Worm (Caenorhabditis elegans) whole organism, L4 larva: ENCODE data around the gene mig-22.

Source experiments
- D1046.2 ChIP-seq: fragments of 200-800 bp; sonication (Bioruptor generic); IDR thresholded peaks from 2 replicates; pipeline ENCODE4 v1.3.6; 2022; ENCODE audit warnings: missing genetic modification characterization, missing compliant biosample characterization
- F44E2.7 ChIP-seq: fragments of 200-800 bp; sonication (Bioruptor generic); IDR thresholded peaks from 2 replicates; pipeline ENCODE4 v2.1.2; 2022; ENCODE audit warnings: missing genetic modification characterization, missing compliant biosample characterization
- F49E8.2 ChIP-seq: sonication (generic microtip); optimal IDR thresholded peaks from 2 replicates; lab custom pipeline; 2016; ENCODE audit warnings: missing compliant biosample characterization, mild to moderate bottlenecking, missing genetic modification characterization, borderline replicate concordance
- T20F7.1 ChIP-seq: fragments of 200-800 bp; sonication (Bioruptor generic); optimal IDR thresholded peaks from 2 replicates; lab custom pipeline; 2018; ENCODE audit warnings: mild to moderate bottlenecking, missing genetic modification characterization, missing compliant biosample characterization
- T26A8.4 ChIP-seq: fragments of 200-800 bp; sonication (Bioruptor generic); IDR thresholded peaks from 2 replicates; pipeline ENCODE4 v1.3.6; 2022; ENCODE audit warnings: missing genetic modification characterization, missing compliant biosample characterization
- Y48G9A.11 ChIP-seq: fragments of 200-800 bp; sonication (Bioruptor generic); IDR thresholded peaks from 2 replicates; pipeline ENCODE4 v1.3.6; 2022; ENCODE audit warnings: missing genetic modification reagents, missing genetic modification characterization, missing compliant biosample characterization
- Y75B8A.6 ChIP-seq: fragments of 200-800 bp; sonication (Bioruptor generic); IDR thresholded peaks from 2 replicates; pipeline ENCODE4 v1.3.6; 2022; ENCODE audit warnings: missing genetic modification reagents, missing genetic modification characterization, missing compliant biosample characterization
- aly-2 ChIP-seq: sonication (generic microtip); optimal IDR thresholded peaks from 2 replicates; lab custom pipeline; 2018; ENCODE audit warnings: missing biosample characterization, missing genetic modification characterization
- attf-4 ChIP-seq: sonication (generic microtip); optimal IDR thresholded peaks from 3 replicates; lab custom pipeline; 2017; ENCODE audit warnings: missing biosample characterization, missing genetic modification characterization
- ceh-82 ChIP-seq: sonication (generic microtip); optimal IDR thresholded peaks from 2 replicates; lab custom pipeline; 2017; ENCODE audit warnings: missing biosample characterization, missing genetic modification characterization
- ces-1 ChIP-seq: fragments of 150-350 bp; sonication (generic microtip); optimal IDR thresholded peaks from 4 replicates; lab custom pipeline; 2014; ENCODE audit warnings: missing biosample characterization, missing genetic modification reagents, missing genetic modification characterization
- daf-19 ChIP-seq: fragments of 200-800 bp; sonication (Bioruptor generic); conservative IDR thresholded peaks from 2 replicates; pipeline ENCODE4 v1.3.6; 2022; ENCODE audit warnings: missing genetic modification characterization, missing compliant biosample characterization
- dmd-6 ChIP-seq: fragments of 200-800 bp; sonication (Bioruptor generic); IDR thresholded peaks from 2 replicates; pipeline ENCODE4 v1.3.6; 2022; ENCODE audit warnings: missing genetic modification reagents, missing genetic modification characterization, missing compliant biosample characterization
- dmd-8 ChIP-seq: fragments of 200-800 bp; sonication (Bioruptor generic); IDR thresholded peaks from 2 replicates; pipeline ENCODE4 v1.3.6; 2022; ENCODE audit warnings: missing genetic modification characterization, missing compliant biosample characterization
- dmd-9 ChIP-seq: fragments of 200-800 bp; sonication (Bioruptor generic); IDR thresholded peaks from 2 replicates; pipeline ENCODE4 v1.3.6; 2022; ENCODE audit warnings: missing genetic modification reagents, missing genetic modification characterization, missing compliant biosample characterization
- dpl-1 ChIP-seq: fragments of 150-350 bp; optimal IDR thresholded peaks from 2 replicates; lab custom pipeline; 2014; ENCODE audit warnings: missing biosample characterization, missing genetic modification reagents, missing genetic modification characterization
- duxl-1 ChIP-seq: sonication (generic microtip); optimal IDR thresholded peaks from 2 replicates; lab custom pipeline; 2016; ENCODE audit warnings: mild to moderate bottlenecking, missing genetic modification characterization, moderate library complexity, missing compliant biosample characterization; ENCODE audit not compliant: poor library complexity
- gei-8 ChIP-seq: fragments of 200-800 bp; sonication (Bioruptor generic); optimal IDR thresholded peaks from 2 replicates; lab custom pipeline; 2018; ENCODE audit warnings: mild to moderate bottlenecking, missing genetic modification characterization, missing compliant biosample characterization
- hif-1 ChIP-seq, 2 experiments: sonication (generic microtip); optimal IDR thresholded peaks; 2 replicates each; lab custom pipeline; 2016 to 2017; ENCODE audit warnings: missing compliant biosample characterization in 2 of 2, missing genetic modification characterization in 2 of 2, missing genetic modification reagents in 2 of 2, missing genotype in 2 of 2, mild to moderate bottlenecking in 1 of 2
- hmg-1.1 ChIP-seq: fragments of 200-800 bp; sonication (Bioruptor generic); IDR thresholded peaks from 2 replicates; pipeline ENCODE4 v1.3.6; 2022; ENCODE audit warnings: missing genetic modification reagents, missing genetic modification characterization, missing compliant biosample characterization
- lin-1 ChIP-seq: fragments of 200-800 bp; sonication (Bioruptor generic); IDR thresholded peaks from 2 replicates; pipeline ENCODE4 v1.3.6; 2022; ENCODE audit warnings: missing genetic modification reagents, missing genetic modification characterization, missing compliant biosample characterization
- lin-13 ChIP-seq: fragments of 150-350 bp; optimal IDR thresholded peaks from 2 replicates; lab custom pipeline; 2014; ENCODE audit warnings: missing biosample characterization, missing genetic modification reagents, missing genetic modification characterization
- madf-5 ChIP-seq, 2 experiments: fragments of 200-800 bp; sonication (Bioruptor generic); IDR thresholded peaks; 2 replicates each; pipeline ENCODE4 v1.3.6; 2022; ENCODE audit warnings: missing compliant biosample characterization in 2 of 2, missing genetic modification characterization in 2 of 2
- madf-9 ChIP-seq: fragments of 200-800 bp; sonication (Bioruptor generic); conservative IDR thresholded peaks from 2 replicates; pipeline ENCODE4 v1.3.6; 2022; ENCODE audit warnings: missing genetic modification reagents, missing genetic modification characterization, missing compliant biosample characterization
- mdt-29 ChIP-seq: fragments of 200-800 bp; sonication (Bioruptor generic); IDR thresholded peaks from 2 replicates; pipeline ENCODE4 v1.3.6; 2022; ENCODE audit warnings: missing genetic modification reagents, missing genetic modification characterization, missing compliant biosample characterization
- mep-1 ChIP-seq: fragments of 150-350 bp; sonication (generic microtip); optimal IDR thresholded peaks from 3 replicates; lab custom pipeline; 2014; ENCODE audit warnings: missing biosample characterization, missing genetic modification characterization
- mes-2 ChIP-seq: sonication (generic microtip); optimal IDR thresholded peaks from 2 replicates; lab custom pipeline; 2016; ENCODE audit warnings: missing genotype, mild to moderate bottlenecking, missing genetic modification characterization, missing compliant biosample characterization; ENCODE audit not compliant: poor library complexity, severe bottlenecking
- nhr-102 ChIP-seq: sonication (generic microtip); optimal IDR thresholded peaks from 2 replicates; lab custom pipeline; 2016; ENCODE audit warnings: mild to moderate bottlenecking, missing genetic modification characterization, moderate library complexity, missing compliant biosample characterization
- nhr-48 ChIP-seq: sonication (generic microtip); optimal IDR thresholded peaks from 2 replicates; lab custom pipeline; 2016; ENCODE audit warnings: mild to moderate bottlenecking, missing genetic modification characterization, missing compliant biosample characterization
- nhr-6 ChIP-seq: fragments of 150-350 bp; optimal IDR thresholded peaks from 2 replicates; lab custom pipeline; 2014; ENCODE audit warnings: missing biosample characterization, missing genetic modification characterization
- pha-4 ChIP-seq, 2 experiments: fragments of 150-350 bp in 1 of 2; fragments of 200-800 bp in 1 of 2; sonication (Bioruptor generic) in 1 of 2; IDR thresholded peaks in 1 of 2; optimal IDR thresholded peaks in 1 of 2; 2 replicates each; pipeline versions ENCODE4 v1.3.6 to Lab custom; 2014 to 2022; ENCODE audit warnings: missing genetic modification characterization in 2 of 2, missing genetic modification reagents in 2 of 2, missing biosample characterization in 1 of 2, missing compliant biosample characterization in 1 of 2
- pqm-1 ChIP-seq: sonication (generic microtip); optimal IDR thresholded peaks from 2 replicates; lab custom pipeline; 2017; ENCODE audit warnings: missing biosample characterization, missing genetic modification characterization
- rbr-2 ChIP-seq: sonication (generic microtip); optimal IDR thresholded peaks from 2 replicates; lab custom pipeline; 2016; ENCODE audit warnings: missing genotype, missing genetic modification characterization, missing compliant biosample characterization
- sdz-12 ChIP-seq: fragments of 200-800 bp; sonication (Bioruptor generic); optimal IDR thresholded peaks from 2 replicates; lab custom pipeline; 2018; ENCODE audit warnings: mild to moderate bottlenecking, missing genetic modification characterization, missing compliant biosample characterization
- snpc-1.2 ChIP-seq: fragments of 200-800 bp; sonication (Bioruptor generic); IDR thresholded peaks from 2 replicates; pipeline ENCODE4 v1.3.6; 2022; ENCODE audit warnings: missing genetic modification reagents, missing genetic modification characterization, missing compliant biosample characterization
- tag-97 ChIP-seq: fragments of 200-800 bp; sonication (Bioruptor generic); IDR thresholded peaks from 2 replicates; pipeline ENCODE4 v1.3.6; 2022; ENCODE audit warnings: missing genetic modification characterization, missing compliant biosample characterization
- tra-1 ChIP-seq: fragments of 200-800 bp; sonication (Bioruptor generic); IDR thresholded peaks from 2 replicates; pipeline ENCODE4 v1.3.6; 2022; ENCODE audit warnings: missing genetic modification reagents, missing genetic modification characterization, missing compliant biosample characterization
- unc-39 ChIP-seq: sonication (generic microtip); optimal IDR thresholded peaks from 2 replicates; lab custom pipeline; 2017; ENCODE audit warnings: missing biosample characterization, missing genetic modification characterization
- unc-62 ChIP-seq, 3 experiments: fragments of 150-350 bp in 1 of 3; sonication (generic microtip); optimal IDR thresholded peaks in 2 of 3; peaks in 1 of 3; 1 replicate in 1 of 3; 2 replicates in 2 of 3; lab custom pipeline; 2014 to 2017; ENCODE audit warnings: missing biosample characterization in 3 of 3, missing genetic modification characterization in 3 of 3, missing genetic modification reagents in 3 of 3, missing genotype in 1 of 3
- vab-7 ChIP-seq: fragments of 200-800 bp; sonication (Bioruptor generic); IDR thresholded peaks from 2 replicates; pipeline ENCODE4 v1.3.6; 2022; ENCODE audit warnings: missing genetic modification reagents, missing genetic modification characterization, missing compliant biosample characterization
- zag-1 ChIP-seq: fragments of 150-350 bp; optimal IDR thresholded peaks from 2 replicates; lab custom pipeline; 2014; ENCODE audit warnings: missing biosample characterization, missing genetic modification characterization
- zip-11 ChIP-seq: fragments of 200-800 bp; sonication (Bioruptor generic); IDR thresholded peaks from 2 replicates; pipeline ENCODE4 v1.3.6; 2022; ENCODE audit warnings: missing genetic modification characterization, missing compliant biosample characterization
- zip-2 ChIP-seq: fragments of 150-350 bp; optimal IDR thresholded peaks from 2 replicates; lab custom pipeline; 2014; ENCODE audit warnings: missing biosample characterization, missing genetic modification characterization

Gene mig-22

ce11 chrIII:8785426-8785825 is 18.3 kb upstream of the mig-22 start (continued):
- no peak for TF ChIP-seq ces-1 (GFP tag; lab: Kevin White, UChicago)
- no peak for TF ChIP-seq nhr-48 (tag; lab: Kevin White, UChicago)
- no peak for TF ChIP-seq attf-4 (tag; lab: Kevin White, UChicago)
- TF ChIP-seq madf-9 (GFP tag; lab: Robert Waterston, UW) = no peak
- no peak for TF ChIP-seq snpc-1.2 (GFP tag; lab: Robert Waterston, UW)
- no peak for TF ChIP-seq lin-13 (GFP tag; lab: Kevin White, UChicago)
- TF ChIP-seq mdt-29 (GFP tag; lab: Robert Waterston, UW) = no peak
- TF ChIP-seq dmd-9 (GFP tag; lab: Robert Waterston, UW) = no peak
- peak; percentile 81 for TF ChIP-seq dmd-6 (GFP tag; lab: Robert Waterston, UW)
- no peak for TF ChIP-seq T26A8.4 (GFP tag; lab: Robert Waterston, UW)
- no peak for TF ChIP-seq ceh-82
- peak; percentile 56 for TF ChIP-seq hmg-1.1 (GFP tag; lab: Robert Waterston, UW)
- TF ChIP-seq D1046.2 (GFP tag; lab: Robert Waterston, UW) = no peak
- TF ChIP-seq zip-11 (GFP tag; lab: Robert Waterston, UW) = no peak
- no peak for TF ChIP-seq madf-5 (GFP tag; IDR thresholded peaks at IDR 0.05; lab: Robert Waterston, UW)
- TF ChIP-seq pqm-1 (tag; lab: Kevin White, UChicago) = no peak
- peak; percentile 56 for TF ChIP-seq mep-1 (tag; lab: Kevin White, UChicago)
- TF ChIP-seq T20F7.1 = no peak
- no peak for TF ChIP-seq nhr-6 (tag; lab: Kevin White, UChicago)
- peak in 1 of 2 experiments; percentile 48 for TF ChIP-seq hif-1 (tag; optimal IDR thresholded peaks at IDR 0.05; lab: Kevin White, UChicago)
- TF ChIP-seq nhr-102 (tag; lab: Kevin White, UChicago) = no peak
- no peak for TF ChIP-seq lin-1 (GFP tag; lab: Robert Waterston, UW)
- peak; percentile 64; the same call in 1 of the 2 replicates for TF ChIP-seq F44E2.7 (GFP tag; lab: Robert Waterston, UW)
- TF ChIP-seq zag-1 (tag; lab: Kevin White, UChicago) = no peak
- TF ChIP-seq zip-2 (tag; lab: Kevin White, UChicago) = no peak
- TF ChIP-seq aly-2 (tag; lab: Kevin White, UChicago) = no peak
- TF ChIP-seq dpl-1 (GFP tag; lab: Kevin White, UChicago) = peak; percentile 31
- no peak for TF ChIP-seq Y48G9A.11 (GFP tag; lab: Robert Waterston, UW)
- 0 out of 2 replicates have a peak, but pooled peaks have one; percentile 33 for TF ChIP-seq tra-1
- peak in 1 of 2 experiments; percentile 62 for TF ChIP-seq unc-62 (GFP tag; optimal IDR thresholded peaks at IDR 0.05 in 1 of 2; lab: Kevin White, UChicago)
- TF ChIP-seq unc-62 (tag; optimal IDR thresholded peaks at IDR 0.05; lab: Kevin White, UChicago) = no peak
- TF ChIP-seq dmd-8 (GFP tag; lab: Robert Waterston, UW) = no peak
- no peak for TF ChIP-seq Y75B8A.6 (GFP tag; lab: Robert Waterston, UW)
- no peak; the same call in 1 of the 2 replicates for TF ChIP-seq pha-4 (GFP tag; IDR thresholded peaks at IDR 0.05; lab: Robert Waterston, UW)
- TF ChIP-seq pha-4 (tag; optimal IDR thresholded peaks at IDR 0.05; lab: Kevin White, UChicago) = no peak
- 0 out of 2 replicates have a peak, but pooled peaks have one; percentile 10 for TF ChIP-seq vab-7 (GFP tag; lab: Robert Waterston, UW)
- TF ChIP-seq daf-19 (GFP tag; lab: Robert Waterston, UW) = no peak
- TF ChIP-seq tag-97 (GFP tag; lab: Robert Waterston, UW) = no peak
- peak; percentile 22 for TF ChIP-seq duxl-1 (tag; lab: Kevin White, UChicago)
- no peak for TF ChIP-seq unc-39
- peak; percentile 29 for TF ChIP-seq mes-2
- peak; percentile 38 for TF ChIP-seq rbr-2
- TF ChIP-seq sdz-12 (GFP tag; lab: Kevin White, UChicago) = no peak
- peak; percentile 78 for TF ChIP-seq gei-8
- TF ChIP-seq F49E8.2 (tag; lab: Kevin White, UChicago) = no peak
